Worm (Caenorhabditis elegans): ENCODE results near the gene wrt-9.

DNA sequence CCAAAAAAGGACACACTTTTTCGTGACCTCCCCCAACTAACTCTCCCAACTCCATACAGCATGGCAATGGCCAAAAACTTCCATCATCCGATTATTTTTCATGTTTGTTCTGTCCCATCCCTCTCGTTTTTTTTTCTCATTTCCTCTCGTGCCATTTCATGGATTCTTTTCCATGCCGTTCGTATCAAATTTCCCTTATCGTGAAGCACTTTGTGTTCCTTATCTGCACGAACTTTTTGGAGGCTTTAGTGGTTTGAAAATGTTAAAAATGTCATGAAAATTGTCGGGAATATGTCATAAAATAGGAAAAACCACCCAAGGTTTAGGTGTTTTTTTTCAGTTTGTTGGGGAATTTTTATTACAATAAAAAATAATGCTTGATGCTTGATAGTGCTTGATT lies 27.3 kb downstream of the wrt-9 start:
- TF ChIP-seq klf-2 (GFP tag; conservative IDR thresholded peaks at IDR 0.05) (no peak), ztf-29 (GFP tag; IDR thresholded peaks at IDR 0.05) (no peak), flt-1 (GFP tag; IDR thresholded peaks at IDR 0.05) (no peak), med-1 (GFP tag; optimal IDR thresholded peaks at IDR 0.05; ENCODE audit: insufficient read depth) (no peak)

Data from whole organism, midembryonic.